Worm (Caenorhabditis elegans): ENCODE data around the gene F19G12.4.

DNA sequence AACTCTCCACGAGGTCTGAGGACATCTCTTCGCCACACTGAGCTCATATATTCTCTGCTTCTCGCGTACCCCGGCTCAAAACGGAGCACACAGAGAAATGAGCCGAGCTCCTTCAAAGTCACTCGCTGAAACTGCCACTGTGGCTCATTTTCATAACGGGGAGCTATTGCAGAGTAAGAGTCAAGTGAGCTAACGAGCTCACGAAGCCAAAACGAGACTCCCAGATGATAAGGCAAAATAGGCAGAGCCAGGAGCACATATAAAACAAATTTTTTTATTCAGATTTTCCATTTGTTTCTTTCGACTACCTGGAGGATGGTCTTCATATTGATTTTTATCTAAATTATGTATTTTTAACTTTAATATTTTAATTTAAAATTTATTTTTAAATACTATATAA, 7.4 kb downstream of the F19G12.4 start, which contains the start of gene F19G12.3:
- TF ChIP-seq zim-3 (tag; optimal IDR thresholded peaks at IDR 0.05) (no peak), unc-62 (GFP tag; optimal IDR thresholded peaks at IDR 0.05) (no peak), die-1 (tag; optimal IDR thresholded peaks at IDR 0.05) (no peak), ceh-40 (GFP tag; IDR thresholded peaks at IDR 0.05) (no peak), ztf-25 (GFP tag; IDR thresholded peaks at IDR 0.05) (no peak)
